Worm (Caenorhabditis elegans): ENCODE data around the gene ZK1010.8.

DNA sequence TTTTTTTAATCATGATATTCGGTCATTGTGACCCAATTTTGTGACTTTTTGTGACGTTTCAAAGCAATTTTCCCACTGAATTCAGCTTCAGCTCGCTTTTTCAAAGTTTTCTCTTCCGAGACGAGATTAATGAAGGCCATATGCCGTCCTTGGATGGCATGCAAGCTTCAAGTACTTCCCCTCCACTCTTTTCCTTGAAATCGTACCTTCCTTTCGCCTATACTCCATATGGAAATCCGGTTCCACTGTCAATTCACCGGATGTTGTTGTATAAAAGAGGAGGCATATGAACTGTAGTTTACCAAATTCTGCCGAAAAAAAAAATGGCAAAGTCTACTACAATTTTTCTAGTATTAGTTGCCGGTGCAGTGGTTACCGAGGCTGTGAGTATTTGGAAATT is 19.7 kb downstream of the ZK1010.8 start, which contains the start of gene ZK1010.4:
- TF ChIP-seq flt-1 (GFP tag; IDR thresholded peaks at IDR 0.05) (no peak), klf-2 (GFP tag; conservative IDR thresholded peaks at IDR 0.05) (no peak), cog-1 (tag; optimal IDR thresholded peaks at IDR 0.05) (no peak), tab-1 (GFP tag; IDR thresholded peaks at IDR 0.05) (no peak), ztf-29 (GFP tag; IDR thresholded peaks at IDR 0.05) (no peak), ztf-23 (GFP tag; IDR thresholded peaks at IDR 0.05) (no peak)

Data from whole organism, midembryonic.